Worm (Caenorhabditis elegans): ENCODE measurements around the gene tag-164.

ce11 chrIII:13495571-13495970 is 36.2 kb downstream of the tag-164 start, which contains the start of gene T28A8.2:
- TF ChIP-seq tbx-8 (GFP tag; optimal IDR thresholded peaks at IDR 0.05): no peak
- TF ChIP-seq nhr-2 (tag; optimal IDR thresholded peaks at IDR 0.05): no peak
- TF ChIP-seq ztf-11 (tag; optimal IDR thresholded peaks at IDR 0.05): no peak
